Fruit fly (Drosophila melanogaster) whole organism, embryonic: ENCODE measurements around the gene CG13965.

Experiments
- ATbp ChIP-seq: fragments of 200-800 bp; sonication (Bioruptor generic); optimal IDR thresholded peaks from 2 replicates; lab custom pipeline; 2017; ENCODE audit warnings: missing biosample characterization, mild to moderate bottlenecking, missing genetic modification characterization, missing genetic modification reagents
- Asciz ChIP-seq: fragments of 200-800 bp; sonication (Bioruptor generic); optimal IDR thresholded peaks from 2 replicates; lab custom pipeline; 2017; ENCODE audit warnings: missing biosample characterization, mild to moderate bottlenecking, missing genetic modification characterization, missing genetic modification reagents
- Awh ChIP-seq: fragments of 200-800 bp; sonication (Bioruptor generic); IDR thresholded peaks from 2 replicates; pipeline ENCODE4, ENCODE4 v1.3.6; 2022; ENCODE audit warnings: missing biosample characterization, missing genetic modification characterization
- CG10209 ChIP-seq: fragments of 200-800 bp; sonication (Bioruptor generic); optimal IDR thresholded peaks from 3 replicates; lab custom pipeline; 2017; ENCODE audit warnings: missing biosample characterization, mild to moderate bottlenecking, missing genetic modification characterization, missing genetic modification reagents
- CG10366 ChIP-seq: fragments of 200-800 bp; sonication (Bioruptor generic); IDR thresholded peaks from 2 replicates; pipeline ENCODE4 v1.3.6; 2022; ENCODE audit warnings: missing biosample characterization, missing genetic modification characterization
- CG10431 ChIP-seq: fragments of 200-800 bp; sonication (Bioruptor generic); optimal IDR thresholded peaks from 3 replicates; lab custom pipeline; 2018; ENCODE audit warnings: missing biosample characterization, mild to moderate bottlenecking, missing genetic modification characterization
- CG11247 ChIP-seq: fragments of 200-800 bp; sonication (Bioruptor generic); IDR thresholded peaks from 2 replicates; pipeline ENCODE4 v1.3.6; 2022; ENCODE audit warnings: missing biosample characterization, missing genetic modification characterization
- CG12659 ChIP-seq: fragments of 200-800 bp; sonication (Bioruptor generic); optimal IDR thresholded peaks from 3 replicates; lab custom pipeline; 2017; ENCODE audit warnings: mild to moderate bottlenecking, missing biosample characterization, missing genetic modification reagents, missing genetic modification characterization
- CG14014 ChIP-seq: fragments of 200-800 bp; sonication (Bioruptor generic); IDR thresholded peaks from 2 replicates; pipeline ENCODE4 v1.3.6; 2022; ENCODE audit warnings: missing biosample characterization, missing genetic modification characterization
- CG15514 ChIP-seq: fragments of 200-800 bp; sonication (Bioruptor generic); optimal IDR thresholded peaks from 3 replicates; lab custom pipeline; 2017; ENCODE audit warnings: missing biosample characterization, missing genetic modification characterization, mild to moderate bottlenecking, moderate library complexity, missing genetic modification reagents
- CG15601 ChIP-seq: fragments of 200-800 bp; sonication (Bioruptor generic); optimal IDR thresholded peaks from 3 replicates; lab custom pipeline; 2019; ENCODE audit warnings: missing biosample characterization, mild to moderate bottlenecking, missing genetic modification characterization, moderate library complexity
- CG17359 ChIP-seq: fragments of 200-800 bp; sonication (Bioruptor generic); optimal IDR thresholded peaks from 3 replicates; lab custom pipeline; 2018; ENCODE audit warnings: missing biosample characterization, mild to moderate bottlenecking, missing genetic modification characterization, moderate library complexity
- CG17912 ChIP-seq: fragments of 200-800 bp; sonication (Bioruptor generic); optimal IDR thresholded peaks from 2 replicates; lab custom pipeline; 2018; ENCODE audit warnings: missing biosample characterization, mild to moderate bottlenecking, missing genetic modification characterization
- CG2202 ChIP-seq: fragments of 200-800 bp; sonication (Bioruptor generic); optimal IDR thresholded peaks from 2 replicates; lab custom pipeline; 2018; ENCODE audit warnings: missing biosample characterization, mild to moderate bottlenecking, missing genetic modification characterization
- CG2678 ChIP-seq: fragments of 200-800 bp; sonication (Bioruptor generic); optimal IDR thresholded peaks from 3 replicates; lab custom pipeline; 2019; ENCODE audit warnings: missing biosample characterization, mild to moderate bottlenecking, missing genetic modification characterization, moderate library complexity
- CG2875 ChIP-seq: fragments of 200-800 bp; sonication (Bioruptor generic); optimal IDR thresholded peaks from 2 replicates; lab custom pipeline; 2017; ENCODE audit warnings: missing biosample characterization, mild to moderate bottlenecking, missing genetic modification characterization, missing genetic modification reagents
- CG32767 ChIP-seq: fragments of 200-800 bp; sonication (Bioruptor generic); IDR thresholded peaks from 2 replicates; pipeline ENCODE4 v1.3.6; 2022; ENCODE audit warnings: missing biosample characterization, missing genetic modification characterization
- CG4328 ChIP-seq: fragments of 200-800 bp; sonication (Bioruptor generic); optimal IDR thresholded peaks from 3 replicates; lab custom pipeline; 2017; ENCODE audit warnings: missing biosample characterization, missing genetic modification reagents, missing genetic modification characterization
- CG43689 ChIP-seq: fragments of 200-800 bp; sonication (Bioruptor generic); IDR thresholded peaks from 2 replicates; pipeline ENCODE4 v1.3.6; 2022; ENCODE audit warnings: missing biosample characterization, missing genetic modification characterization
- CG4617 ChIP-seq: fragments of 200-800 bp; sonication (Bioruptor generic); optimal IDR thresholded peaks from 3 replicates; lab custom pipeline; 2016; ENCODE audit warnings: missing biosample characterization, missing genetic modification characterization, borderline replicate concordance
- CG7357 ChIP-seq: fragments of 200-800 bp; sonication (Bioruptor generic); IDR thresholded peaks from 3 replicates; pipeline ENCODE4 v1.3.6; 2022; ENCODE audit warnings: missing biosample characterization, missing genetic modification characterization
- CG8281 ChIP-seq: fragments of 200-800 bp; sonication (Bioruptor generic); optimal IDR thresholded peaks from 2 replicates; lab custom pipeline; 2018; ENCODE audit warnings: missing biosample characterization, mild to moderate bottlenecking, missing genetic modification characterization, moderate library complexity
- CG8290 ChIP-seq, 3 experiments: fragments of 200-800 bp; sonication (Bioruptor generic); optimal IDR thresholded peaks; 2 replicates each; lab custom pipeline; 2016 to 2019; ENCODE audit warnings: missing biosample characterization in 3 of 3, missing genetic modification characterization in 3 of 3, mild to moderate bottlenecking in 2 of 3, moderate library complexity in 1 of 3
- CG9817 ChIP-seq: fragments of 200-800 bp; sonication (Bioruptor generic); optimal IDR thresholded peaks from 2 replicates; lab custom pipeline; 2018; ENCODE audit warnings: missing biosample characterization, mild to moderate bottlenecking, missing genetic modification characterization, moderate library complexity
- D19B ChIP-seq: fragments of 200-800 bp; sonication (Bioruptor generic); optimal IDR thresholded peaks from 2 replicates; lab custom pipeline; 2017; ENCODE audit warnings: missing biosample characterization, mild to moderate bottlenecking, missing genetic modification characterization
- Drgx ChIP-seq: fragments of 200-800 bp; sonication (Bioruptor generic); IDR thresholded peaks from 2 replicates; pipeline ENCODE4 v1.3.6; 2022; ENCODE audit warnings: missing biosample characterization, missing genetic modification characterization
- HmgZ ChIP-seq: fragments of 200-800 bp; sonication (Bioruptor generic); optimal IDR thresholded peaks from 2 replicates; lab custom pipeline; 2018; ENCODE audit warnings: missing biosample characterization, mild to moderate bottlenecking, missing genetic modification characterization
- Kr ChIP-seq: fragments of 200-800 bp; sonication (Bioruptor generic); optimal IDR thresholded peaks from 2 replicates; lab custom pipeline; 2017; ENCODE audit warnings: missing biosample characterization, mild to moderate bottlenecking, missing genetic modification characterization
- Med ChIP-seq: fragments of 200-800 bp; sonication (Bioruptor generic); peaks from one replicate; lab custom pipeline; 2016; ENCODE audit warnings: missing biosample characterization, missing genetic modification characterization, mild to moderate bottlenecking, inconsistent platforms, moderate library complexity
- NFAT ChIP-seq: fragments of 200-800 bp; sonication (Bioruptor generic); IDR thresholded peaks from 2 replicates; pipeline ENCODE4 v1.3.6; 2022; ENCODE audit warnings: missing biosample characterization, missing genetic modification characterization
- Oaz ChIP-seq: fragments of 200-800 bp; sonication (Bioruptor generic); IDR thresholded peaks from 2 replicates; pipeline ENCODE4 v1.3.6; 2022; ENCODE audit warnings: missing biosample characterization, missing genetic modification characterization
- Ravus ChIP-seq: fragments of 200-800 bp; sonication (Bioruptor generic); IDR thresholded peaks from 2 replicates; pipeline ENCODE4 v1.3.6; 2022; ENCODE audit warnings: missing biosample characterization, missing genetic modification characterization
- Rx ChIP-seq: fragments of 200-800 bp; sonication (Bioruptor generic); IDR thresholded peaks from 2 replicates; pipeline ENCODE4 v1.3.6; 2022; ENCODE audit warnings: missing biosample characterization, missing genetic modification characterization
- Xrp1 ChIP-seq: fragments of 200-800 bp; sonication (Bioruptor generic); IDR thresholded peaks from 2 replicates; pipeline ENCODE4 v1.3.6; 2022; ENCODE audit warnings: missing biosample characterization, missing genetic modification characterization
- bcd ChIP-seq: fragments of 200-800 bp; sonication (Bioruptor generic); optimal IDR thresholded peaks from 2 replicates; lab custom pipeline; 2017; ENCODE audit warnings: missing biosample characterization, mild to moderate bottlenecking, missing genetic modification characterization
- bsh ChIP-seq, 2 experiments: fragments of 200-800 bp; sonication (Bioruptor generic); optimal IDR thresholded peaks; 2 replicates each; lab custom pipeline; 2017 to 2018; ENCODE audit warnings: mild to moderate bottlenecking in 2 of 2, missing biosample characterization in 2 of 2, missing genetic modification characterization in 2 of 2, moderate library complexity in 1 of 2
- ci ChIP-seq: fragments of 200-800 bp; sonication (Bioruptor generic); IDR thresholded peaks from 3 replicates; pipeline ENCODE4 v1.3.6; 2022; ENCODE audit warnings: missing biosample characterization, missing genetic modification characterization
- crol ChIP-seq: fragments of 200-800 bp; sonication (Bioruptor generic); IDR thresholded peaks from 2 replicates; pipeline ENCODE4 v1.3.6; 2022; ENCODE audit warnings: missing biosample characterization, missing genetic modification characterization
- da ChIP-seq: fragments of 200-800 bp; sonication (Bioruptor generic); optimal IDR thresholded peaks from 2 replicates; lab custom pipeline; 2016; ENCODE audit warnings: missing biosample characterization, missing genetic modification characterization
- ewg ChIP-seq: fragments of 200-800 bp; sonication (Bioruptor generic); optimal IDR thresholded peaks from 3 replicates; lab custom pipeline; 2017; ENCODE audit warnings: mild to moderate bottlenecking, missing biosample characterization, missing genetic modification reagents, missing genetic modification characterization
- kah ChIP-seq: fragments of 200-800 bp; sonication (Bioruptor generic); optimal IDR thresholded peaks from 2 replicates; lab custom pipeline; 2018; ENCODE audit warnings: missing biosample characterization, mild to moderate bottlenecking, missing genetic modification characterization
- kni ChIP-seq: fragments of 200-800 bp; sonication (Bioruptor generic); optimal IDR thresholded peaks from 3 replicates; lab custom pipeline; 2017; ENCODE audit warnings: mild to moderate bottlenecking, missing biosample characterization, missing genetic modification reagents, missing genetic modification characterization
- nau ChIP-seq: fragments of 200-800 bp; sonication (Bioruptor generic); optimal IDR thresholded peaks from 3 replicates; lab custom pipeline; 2017; ENCODE audit warnings: missing biosample characterization, mild to moderate bottlenecking, missing genetic modification characterization, missing genetic modification reagents
- oc ChIP-seq: fragments of 200-800 bp; sonication (Bioruptor generic); optimal IDR thresholded peaks from 2 replicates; lab custom pipeline; 2018; ENCODE audit warnings: missing biosample characterization, mild to moderate bottlenecking, missing genetic modification characterization, moderate library complexity
- phol ChIP-seq: fragments of 200-800 bp; sonication (Bioruptor generic); optimal IDR thresholded peaks from 3 replicates; lab custom pipeline; 2018; ENCODE audit warnings: missing biosample characterization, mild to moderate bottlenecking, missing genetic modification characterization, moderate library complexity
- pita ChIP-seq: fragments of 200-800 bp; sonication (Bioruptor generic); optimal IDR thresholded peaks from 2 replicates; lab custom pipeline; 2017; ENCODE audit warnings: missing biosample characterization, mild to moderate bottlenecking, missing genetic modification characterization
- prd ChIP-seq, 3 experiments: fragments of >200 bp in 2 of 3; fragments of 200-800 bp in 1 of 3; sonication (Bioruptor generic) in 1 of 3; optimal IDR thresholded peaks in 2 of 3; IDR thresholded peaks in 1 of 3; 2 replicates in 2 of 3; 3 replicates in 1 of 3; pipeline versions ENCODE4 v1.3.6 to Lab custom; 2017 to 2022; ENCODE audit warnings: missing biosample characterization in 1 of 3, missing genetic modification characterization in 1 of 3
- sqz ChIP-seq: fragments of 200-800 bp; sonication (Bioruptor generic); optimal IDR thresholded peaks from 3 replicates; lab custom pipeline; 2018; ENCODE audit warnings: missing biosample characterization, mild to moderate bottlenecking, missing genetic modification characterization
- vfl ChIP-seq: fragments of 200-800 bp; sonication (Bioruptor generic); optimal IDR thresholded peaks from 2 replicates; lab custom pipeline; 2016; ENCODE audit warnings: missing biosample characterization, missing genetic modification characterization
- vvl ChIP-seq: fragments of 200-800 bp; sonication (Bioruptor generic); IDR thresholded peaks from 2 replicates; pipeline ENCODE4 v1.3.6; 2022; ENCODE audit warnings: missing biosample characterization, missing genetic modification characterization
- wor ChIP-seq: fragments of 200-800 bp; sonication (Bioruptor generic); IDR thresholded peaks from 2 replicates; pipeline ENCODE4 v1.3.6; 2022; ENCODE audit warnings: missing biosample characterization, missing genetic modification characterization

CG13965 gene

DNA sequence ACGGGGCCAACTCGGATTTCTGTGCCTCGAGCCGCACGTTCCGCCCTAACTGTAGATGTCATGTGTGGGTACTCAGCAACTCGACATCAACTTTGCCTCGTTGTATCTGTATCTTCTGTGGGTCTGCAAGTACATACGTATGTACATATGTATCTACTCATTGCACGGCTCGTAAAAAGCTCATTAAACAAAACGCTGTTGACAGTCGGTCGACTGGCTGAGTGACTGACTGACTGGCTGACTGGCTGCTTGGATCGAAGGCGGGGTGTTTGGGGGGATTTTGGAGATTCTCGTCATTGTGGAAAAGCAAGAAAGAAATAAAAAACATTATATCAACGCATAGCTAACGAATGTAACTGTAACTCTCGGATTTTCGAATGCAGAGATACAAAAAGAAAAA, 42.2 kb upstream of the CG13965 start:
- TF ChIP-seq sqz (peak; percentile 18), kni (GFP tag; lab: Kevin White, UChicago) (peak; percentile 79), ATbp (GFP tag; lab: Kevin White, UChicago) (peak; percentile 58), oc (tag; lab: Kevin White, UChicago) (no peak), ewg (peak; percentile 15), Ravus (GFP tag; lab: Robert Waterston, UW) (no peak), CG17359 (tag; lab: Kevin White, UChicago) (peak; percentile 6), Oaz (no peak), Drgx (GFP tag; lab: Robert Waterston, UW) (no peak), CG15601 (tag; lab: Kevin White, UChicago) (peak; percentile 1), CG15514 (GFP tag; lab: Kevin White, UChicago) (no peak), Awh (GFP tag; lab: Robert Waterston, UW) (0 out of 2 replicates have a peak, but pooled peaks have one; percentile 17), CG9817 (no peak), CG2678 (tag; lab: Kevin White, UChicago) (peak; percentile 18), nau (GFP tag; lab: Kevin White, UChicago) (no peak), CG4328 (GFP tag; lab: Kevin White, UChicago) (no peak), CG11247 (no peak), Xrp1 (peak; percentile 6; the same call in 1 of the 2 replicates), Rx (GFP tag; lab: Robert Waterston, UW) (no peak), prd (optimal IDR thresholded peaks at IDR 0.05; lab: Kevin White, UChicago) (no peak), prd (GFP tag; IDR thresholded peaks at IDR 0.05; lab: Robert Waterston, UW) (no peak), CG17912 (GFP tag; lab: Kevin White, UChicago) (peak; percentile 13), phol (no peak), CG10209 (GFP tag; lab: Kevin White, UChicago) (peak; percentile 38), Med (GFP tag; lab: Kevin White, UChicago) (peak; percentile 22), CG8290 (GFP tag; optimal IDR thresholded peaks at IDR 0.05; lab: Kevin White, UChicago) (no peak), CG8290 (tag; optimal IDR thresholded peaks at IDR 0.05; lab: Kevin White, UChicago) (peak in 1 of 2 experiments; percentile 23), bcd (no peak), crol (GFP tag; lab: Robert Waterston, UW) (no peak), CG8281 (tag; lab: Kevin White, UChicago) (peak; percentile 34), pita (GFP tag; lab: Kevin White, UChicago) (no peak), CG10431 (GFP tag; lab: Kevin White, UChicago) (peak; percentile 1), Asciz (peak; percentile 6), kah (no peak), ci (peak; percentile 56; the same call in 2 of the 3 replicates), CG14014 (GFP tag; lab: Robert Waterston, UW) (peak; percentile 28; the same call in 1 of the 2 replicates)

DNA sequence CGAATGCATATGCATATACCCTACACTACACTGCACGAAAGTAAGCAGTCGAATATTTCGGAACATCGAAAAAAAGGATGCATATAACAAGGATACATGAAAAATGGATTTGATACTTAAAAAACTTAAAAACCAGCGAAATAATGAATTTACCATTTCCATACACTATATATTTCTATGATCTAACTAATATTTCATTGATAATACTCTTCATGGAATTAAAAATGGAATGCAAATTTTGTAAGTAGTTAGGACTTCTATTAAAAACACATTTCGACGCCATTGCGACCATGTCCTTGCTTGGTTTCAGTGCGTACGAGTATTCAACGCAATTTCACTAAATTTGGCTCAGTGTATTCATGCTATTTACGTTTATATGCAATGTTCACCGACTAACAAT, 39.9 kb upstream of the CG13965 start:
- TF ChIP-seq Kr (GFP tag; lab: Kevin White, UChicago) (no peak), D19B (GFP tag; lab: Kevin White, UChicago) (no peak), NFAT (GFP tag; lab: Robert Waterston, UW) (no peak), CG7357 (no peak), bsh (GFP tag; optimal IDR thresholded peaks at IDR 0.05; lab: Kevin White, UChicago) (peak in 1 of 2 experiments; percentile 18), CG4328 (GFP tag; lab: Kevin White, UChicago) (no peak), HmgZ (tag; lab: Kevin White, UChicago) (no peak), CG2875 (no peak), CG2202 (no peak), CG12659 (GFP tag; lab: Kevin White, UChicago) (no peak), CG10366 (GFP tag; lab: Robert Waterston, UW) (no peak), CG43689 (GFP tag; lab: Robert Waterston, UW) (no peak), CG32767 (GFP tag; lab: Robert Waterston, UW) (no peak), Rx (GFP tag; lab: Robert Waterston, UW) (no peak), vfl (no peak), wor (GFP tag; lab: Robert Waterston, UW) (no peak), CG4617 (GFP tag; lab: Kevin White, UChicago) (no peak), vvl (GFP tag; lab: Robert Waterston, UW) (no peak), da (no peak)
